Worm (Caenorhabditis elegans) whole organism, early embryonic: Measurements from ENCODE around the gene set-23.

ENCODE experiments used
- ama-1 ChIP-seq: fragments of 150-350 bp; optimal IDR thresholded peaks from 2 replicates; lab custom pipeline; 2014
- hmbx-1 ChIP-seq: sonication (generic microtip); optimal IDR thresholded peaks from 2 replicates; lab custom pipeline; 2016; ENCODE audit warnings: mild to moderate bottlenecking, missing genetic modification characterization, missing compliant biosample characterization
- sea-1 ChIP-seq: fragments of 200-800 bp; sonication (Bioruptor generic); conservative IDR thresholded peaks from 2 replicates; pipeline ENCODE4 v1.3.6; 2022; ENCODE audit warnings: missing genetic modification characterization, missing compliant biosample characterization

DNA sequence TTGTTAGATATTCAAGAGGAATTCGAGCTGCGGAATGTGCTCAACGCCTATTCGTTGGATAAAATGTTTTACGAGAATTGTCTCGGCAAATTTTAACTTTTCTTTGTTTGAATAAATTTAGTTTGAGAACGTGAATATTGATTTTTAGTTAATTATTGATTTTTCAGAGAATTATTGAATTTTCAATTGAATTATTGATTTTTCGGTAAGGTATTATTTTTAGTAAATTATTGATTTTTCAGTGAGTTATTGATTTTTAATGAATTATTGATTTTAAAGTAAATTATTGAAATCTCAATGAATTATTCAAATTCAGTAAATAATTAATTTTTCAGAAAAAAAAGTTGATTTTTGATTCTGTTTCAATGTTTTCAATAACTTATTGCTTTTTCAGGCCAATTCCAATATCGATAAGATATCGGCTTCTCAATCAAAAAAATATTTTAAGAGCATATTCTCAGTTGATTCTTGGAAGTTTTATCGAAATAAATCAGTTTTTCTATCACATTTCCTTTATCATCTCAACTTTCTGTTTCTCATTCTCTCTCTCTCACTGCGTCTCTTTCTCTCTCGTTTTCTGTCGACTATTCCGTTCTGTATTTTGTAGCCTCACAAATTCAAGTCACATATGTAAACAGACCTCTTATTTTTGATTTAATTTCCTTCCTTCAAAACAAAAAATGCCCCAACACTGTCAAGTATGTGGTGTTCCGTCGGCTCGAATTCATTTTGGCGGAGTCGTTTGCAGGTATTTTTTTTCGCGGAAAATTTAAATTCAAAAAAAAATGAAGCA lies 18.3 kb downstream of the set-23 start, which contains the start of gene nhr-92:
- no peak for TF ChIP-seq hmbx-1 (tag; lab: Kevin White, UChicago)
- no peak for TF ChIP-seq sea-1 (GFP tag; lab: Robert Waterston, UW)
- no peak for TF ChIP-seq ama-1 (lab: Kevin White, UChicago)
